Fruit fly (Drosophila melanogaster) Kc167 (cell line): ENCODE data around the gene Ir11a.

ENCODE experiments used
- Myc ChIP-seq: fragments of >200 bp; optimal IDR thresholded peaks from 2 replicates; lab custom pipeline; 2017; ENCODE audit warnings: missing external identifiers
- Sin3A ChIP-seq: fragments of >200 bp; optimal IDR thresholded peaks from 2 replicates; lab custom pipeline; 2018; ENCODE audit warnings: missing external identifiers
- h ChIP-seq: fragments of >200 bp; optimal IDR thresholded peaks from 3 replicates; lab custom pipeline; 2018; ENCODE audit warnings: missing external identifiers
- insv ChIP-seq: fragments of >200 bp; optimal IDR thresholded peaks from 3 replicates; lab custom pipeline; 2018; ENCODE audit warnings: missing external identifiers
- psq ChIP-seq: fragments of >200 bp; optimal IDR thresholded peaks from 2 replicates; lab custom pipeline; 2017; ENCODE audit warnings: missing external identifiers
- ttk ChIP-seq: sonication (Bioruptor generic); optimal IDR thresholded peaks from 2 replicates; lab custom pipeline; 2017; ENCODE audit warnings: missing external identifiers

Gene Ir11a

DNA sequence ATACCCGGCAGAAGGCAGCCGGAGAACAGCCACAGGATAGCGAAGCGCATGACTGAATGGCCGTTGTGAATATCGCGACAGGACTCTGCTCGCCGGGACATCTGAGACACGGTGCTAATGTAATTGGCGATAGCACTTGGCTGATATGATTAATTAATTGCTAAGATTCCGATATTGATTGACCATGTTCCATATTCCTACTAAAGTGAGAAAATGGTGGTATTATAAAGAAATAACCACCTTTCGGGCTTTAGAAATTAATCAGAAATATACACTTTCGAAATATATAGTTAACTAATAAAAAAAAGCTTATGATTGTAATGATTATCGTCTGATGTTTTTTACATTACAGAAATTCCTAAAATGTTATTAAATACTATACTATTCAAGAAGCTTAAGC, at the start of gene Ir11a:
TSS of gene Ir11a (minus strand) at position 101 of the 400 bp plus-strand sequence.
- TF ChIP-seq h (lab: Kevin White, UChicago) (no peak), psq (lab: Kevin White, UChicago) (no peak), Sin3A (lab: Kevin White, UChicago) (no peak), Myc (lab: Kevin White, UChicago) (no peak), ttk (lab: Kevin White, UChicago) (no peak), insv (lab: Kevin White, UChicago) (no peak)

DNA sequence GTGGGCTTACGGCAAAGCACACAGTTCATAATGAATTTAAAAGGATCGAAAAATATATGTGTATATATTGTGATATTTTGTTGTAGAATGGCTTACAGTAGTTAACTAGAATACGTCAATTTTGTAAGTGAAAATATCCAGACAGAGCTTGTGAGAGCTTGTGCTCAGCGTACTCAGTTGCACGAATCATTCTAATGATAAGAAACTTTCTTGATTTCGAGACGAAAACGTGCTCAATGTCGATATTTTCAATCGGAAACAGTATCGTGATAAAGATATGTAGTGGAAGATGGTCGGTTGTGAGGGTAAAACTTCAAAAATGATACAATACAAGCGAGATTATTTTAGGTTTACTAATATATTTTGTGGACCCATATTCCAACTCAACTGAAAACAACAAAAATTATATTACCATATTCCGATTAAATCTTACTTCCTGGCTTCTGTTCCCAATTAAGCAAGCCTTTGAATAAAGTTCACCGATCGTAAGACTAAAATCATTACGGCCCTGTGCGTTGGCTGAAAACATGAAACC, 30.9 kb upstream of the Ir11a start, which contains the start of the genes CG32651 and CG2574:
TSS of gene CG32651 (minus strand) at position 101 of the 535 bp plus-strand sequence.
TSS of gene CG2574 (plus strand) at position 485 of the 535 bp plus-strand sequence.
- no peak for TF ChIP-seq insv (lab: Kevin White, UChicago)
- TF ChIP-seq Sin3A (lab: Kevin White, UChicago), result no peak
- no peak for TF ChIP-seq h (lab: Kevin White, UChicago)
- no peak for TF ChIP-seq ttk (lab: Kevin White, UChicago)
- no peak for TF ChIP-seq Myc (lab: Kevin White, UChicago)
- TF ChIP-seq psq (lab: Kevin White, UChicago), result no peak

DNA sequence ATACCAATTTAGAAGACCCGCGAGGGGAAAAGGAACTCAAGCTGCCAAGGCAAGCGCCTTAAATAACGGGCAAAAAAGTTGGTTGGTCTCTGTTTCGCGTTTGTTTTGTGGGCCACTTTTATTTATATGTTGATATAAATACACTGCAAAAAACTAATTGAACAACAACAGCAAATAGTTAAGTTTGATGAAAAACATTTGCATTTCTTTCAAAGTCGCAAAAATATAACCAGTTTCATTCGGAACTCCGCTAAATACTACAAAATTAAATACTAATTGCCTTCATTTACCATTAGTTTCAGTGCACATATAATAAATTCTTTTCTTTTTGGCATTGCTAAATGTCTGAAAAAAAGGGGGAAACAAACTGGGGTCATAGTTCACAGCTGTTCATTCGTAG, 14.2 kb upstream of the Ir11a start:
- no peak for TF ChIP-seq Myc (lab: Kevin White, UChicago)
- no peak for TF ChIP-seq h (lab: Kevin White, UChicago)
- no peak for TF ChIP-seq ttk (lab: Kevin White, UChicago)
- TF ChIP-seq Sin3A (lab: Kevin White, UChicago), result no peak

DNA sequence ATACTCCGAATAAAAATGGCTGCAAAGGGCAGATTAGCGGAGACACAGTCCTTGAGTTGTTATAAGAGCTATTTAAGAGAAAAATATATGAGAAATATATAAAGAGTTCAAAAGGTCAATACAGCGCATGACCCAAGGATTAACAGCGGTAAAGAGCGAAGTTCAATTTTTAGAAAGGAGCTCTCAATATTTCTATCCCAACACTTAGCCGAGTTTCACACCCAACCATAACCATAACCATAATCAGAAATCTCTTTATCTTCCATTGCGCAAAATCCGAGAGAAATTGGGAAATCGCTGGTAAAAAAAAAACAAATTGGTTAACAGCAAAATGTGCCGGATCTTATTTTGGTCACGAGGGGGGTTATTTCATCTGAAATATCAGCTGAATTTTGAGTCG, 11.6 kb upstream of the Ir11a start:
- TF ChIP-seq insv (lab: Kevin White, UChicago) (no peak), h (lab: Kevin White, UChicago) (no peak), Sin3A (lab: Kevin White, UChicago) (no peak)

DNA sequence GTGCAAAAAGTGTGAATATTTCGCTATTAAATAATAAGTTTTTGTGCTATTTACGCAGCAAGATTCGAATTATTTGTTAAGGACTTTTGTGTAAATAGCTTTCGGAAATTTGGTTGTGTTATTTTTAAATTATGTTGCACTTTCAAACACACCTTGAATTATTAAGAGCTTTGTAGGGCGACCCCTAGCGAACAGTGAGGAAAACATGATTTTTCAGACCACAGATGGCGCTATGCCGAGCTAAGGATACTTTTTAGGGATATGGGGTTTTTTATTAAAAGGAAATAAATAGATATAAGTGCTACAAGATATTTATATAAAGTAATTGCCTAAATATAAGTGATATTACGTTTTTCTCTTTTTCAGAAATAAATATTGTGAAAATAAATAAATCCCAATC, 8.7 kb upstream of the Ir11a start:
- TF ChIP-seq Sin3A (lab: Kevin White, UChicago), result no peak
- TF ChIP-seq psq (lab: Kevin White, UChicago), result no peak
- TF ChIP-seq Myc (lab: Kevin White, UChicago), result no peak
- no peak for TF ChIP-seq h (lab: Kevin White, UChicago)
- no peak for TF ChIP-seq ttk (lab: Kevin White, UChicago)
- TF ChIP-seq insv (lab: Kevin White, UChicago), result no peak

DNA sequence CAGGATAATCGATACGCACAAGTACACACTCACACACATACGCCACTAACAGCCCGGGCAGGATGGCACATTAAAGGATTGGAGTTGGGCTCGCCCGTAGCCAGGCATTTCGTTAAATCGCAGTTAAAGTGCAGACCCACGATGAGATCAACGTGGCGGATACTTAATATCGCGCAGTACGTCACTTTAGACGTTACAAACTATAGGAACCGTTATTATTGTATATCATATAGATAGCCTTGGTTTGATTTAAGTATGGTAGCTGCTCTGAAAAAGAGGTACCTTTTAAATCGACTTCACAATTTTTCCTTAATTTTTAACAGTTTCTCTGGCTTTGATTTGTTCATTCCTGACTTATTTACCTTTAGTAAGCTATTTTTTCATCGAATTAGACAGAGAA, 4.7 kb downstream of the Ir11a start, which contains the start of gene CG2577:
TSS of gene CG2577 (plus strand) at position 301 of the 400 bp plus-strand sequence.
- no peak for TF ChIP-seq h (lab: Kevin White, UChicago)
- TF ChIP-seq psq (lab: Kevin White, UChicago), result no peak
- no peak for TF ChIP-seq Myc (lab: Kevin White, UChicago)
- TF ChIP-seq insv (lab: Kevin White, UChicago), result no peak
- no peak for TF ChIP-seq Sin3A (lab: Kevin White, UChicago)
- no peak for TF ChIP-seq ttk (lab: Kevin White, UChicago)

DNA sequence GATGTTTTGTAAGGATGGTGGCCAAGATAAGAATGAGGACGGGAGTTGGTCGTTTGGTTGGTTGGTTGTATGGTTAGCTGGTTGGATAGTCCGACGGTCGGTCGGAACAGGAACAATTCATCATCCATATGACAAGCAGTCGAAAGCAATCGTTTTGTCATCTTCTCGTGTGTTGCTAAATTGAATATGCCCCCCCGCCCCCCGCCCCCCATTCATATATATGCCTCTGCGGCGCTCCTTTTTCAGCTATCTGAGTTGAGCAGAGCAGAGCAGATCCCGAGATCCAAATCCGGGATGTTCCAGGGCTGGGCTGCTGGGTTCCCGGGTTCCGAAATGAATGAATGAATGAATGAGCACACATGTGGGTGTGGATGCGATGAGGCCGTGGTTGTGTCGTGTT, 21.5 kb downstream of the Ir11a start:
- TF ChIP-seq h (lab: Kevin White, UChicago), result no peak
- TF ChIP-seq Myc (lab: Kevin White, UChicago), result no peak
- TF ChIP-seq Sin3A (lab: Kevin White, UChicago), result no peak
- TF ChIP-seq ttk (lab: Kevin White, UChicago), result no peak
- no peak for TF ChIP-seq insv (lab: Kevin White, UChicago)

DNA sequence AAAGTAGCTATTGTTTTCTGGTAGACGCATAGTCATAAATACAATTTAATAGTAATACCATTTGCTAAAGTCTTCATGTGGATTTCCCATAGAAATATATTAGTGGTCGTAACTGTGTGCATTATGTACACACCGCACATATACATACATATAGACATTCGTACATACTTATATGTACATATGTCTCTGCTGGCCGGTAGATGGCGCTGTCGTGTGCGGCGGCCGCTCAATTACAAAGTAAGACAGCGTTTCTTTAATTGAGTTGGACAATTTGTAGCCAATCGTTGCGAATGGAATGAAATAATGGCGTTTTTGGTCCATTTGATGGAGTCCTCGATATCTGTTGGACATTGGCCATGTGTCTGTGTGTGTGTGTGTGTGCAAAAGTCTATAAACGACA, 24.1 kb downstream of the Ir11a start:
- no peak for TF ChIP-seq Sin3A (lab: Kevin White, UChicago)
- TF ChIP-seq insv (lab: Kevin White, UChicago), result no peak
- no peak for TF ChIP-seq psq (lab: Kevin White, UChicago)
- TF ChIP-seq ttk (lab: Kevin White, UChicago), result no peak
- no peak for TF ChIP-seq h (lab: Kevin White, UChicago)
- no peak for TF ChIP-seq Myc (lab: Kevin White, UChicago)
